Worm (Caenorhabditis elegans) whole organism, late embryonic: ENCODE measurements around the gene rpi-1.
A peak's percentile ranks its signal among the peaks of the same experiment; 100 is the strongest.
"Not testable (repeated sequence)": the region's sequence is repeated elsewhere in the genome, so short reads cannot be mapped to it uniquely, and the experiment has no call there.

Source experiments
- C38D4.7 ChIP-seq: fragments of 200-800 bp; sonication (Bioruptor generic); optimal IDR thresholded peaks from 2 replicates; lab custom pipeline; 2018; ENCODE audit warnings: mild to moderate bottlenecking, missing genetic modification characterization, moderate library complexity, missing compliant biosample characterization
- K09A11.1 ChIP-seq: sonication (generic microtip); optimal IDR thresholded peaks from 2 replicates; lab custom pipeline; 2017; ENCODE audit warnings: antibody characterized with exemption, mild to moderate bottlenecking, missing genetic modification characterization, missing compliant biosample characterization; ENCODE audit not compliant: insufficient read depth
- T23F11.4 ChIP-seq: fragments of 200-800 bp; sonication (Bioruptor generic); optimal IDR thresholded peaks from 2 replicates; lab custom pipeline; 2018; ENCODE audit warnings: mild to moderate bottlenecking, missing genetic modification characterization, missing compliant biosample characterization
- Y22D7AL.16 ChIP-seq: sonication (generic microtip); optimal IDR thresholded peaks from 2 replicates; lab custom pipeline; 2016; ENCODE audit warnings: missing genetic modification characterization, missing compliant biosample characterization
- ahr-1 ChIP-seq: sonication (generic microtip); optimal IDR thresholded peaks from 2 replicates; lab custom pipeline; 2016; ENCODE audit warnings: missing genetic modification characterization, missing compliant biosample characterization
- ama-1 ChIP-seq: fragments of 150-350 bp; optimal IDR thresholded peaks from 2 replicates; lab custom pipeline; 2014
- ceh-19 ChIP-seq: fragments of 200-800 bp; sonication (Bioruptor generic); optimal IDR thresholded peaks from 2 replicates; lab custom pipeline; 2018; ENCODE audit warnings: mild to moderate bottlenecking, missing genetic modification characterization, missing compliant biosample characterization
- ceh-2 ChIP-seq: sonication (generic microtip); optimal IDR thresholded peaks from 2 replicates; lab custom pipeline; 2016; ENCODE audit warnings: missing genotype, missing genetic modification characterization, missing compliant biosample characterization
- ceh-24 ChIP-seq: sonication (generic microtip); optimal IDR thresholded peaks from 2 replicates; lab custom pipeline; 2016; ENCODE audit warnings: mild to moderate bottlenecking, missing genetic modification characterization, missing compliant biosample characterization
- ceh-31 ChIP-seq: sonication (generic microtip); optimal IDR thresholded peaks from 2 replicates; lab custom pipeline; 2016; ENCODE audit warnings: missing genetic modification characterization, missing compliant biosample characterization
- ceh-9 ChIP-seq: sonication (generic microtip); optimal IDR thresholded peaks from 2 replicates; lab custom pipeline; 2016; ENCODE audit warnings: mild to moderate bottlenecking, missing genetic modification characterization, inconsistent platforms, missing compliant biosample characterization
- che-1 ChIP-seq: sonication (generic microtip); optimal IDR thresholded peaks from 2 replicates; lab custom pipeline; 2016; ENCODE audit warnings: mild to moderate bottlenecking, missing genetic modification characterization, missing compliant biosample characterization
- elt-2 ChIP-seq: sonication (generic microtip); optimal IDR thresholded peaks from 2 replicates; lab custom pipeline; 2016; ENCODE audit warnings: missing genetic modification reagents, missing genetic modification characterization, missing compliant biosample characterization
- elt-4 ChIP-seq: sonication (generic microtip); optimal IDR thresholded peaks from 2 replicates; lab custom pipeline; 2016; ENCODE audit warnings: missing genetic modification characterization, missing compliant biosample characterization
- ets-4 ChIP-seq: sonication (generic microtip); optimal IDR thresholded peaks from 2 replicates; lab custom pipeline; 2016; ENCODE audit warnings: missing genetic modification characterization, missing compliant biosample characterization
- eyg-1 ChIP-seq: sonication (generic microtip); optimal IDR thresholded peaks from 2 replicates; lab custom pipeline; 2016; ENCODE audit warnings: missing genotype, missing genetic modification characterization, missing compliant biosample characterization
- gmeb-2 ChIP-seq: sonication (generic microtip); optimal IDR thresholded peaks from 2 replicates; lab custom pipeline; 2016; ENCODE audit warnings: missing genetic modification characterization, inconsistent platforms, missing compliant biosample characterization
- hlh-6 ChIP-seq: sonication (generic microtip); optimal IDR thresholded peaks from 2 replicates; lab custom pipeline; 2016; ENCODE audit warnings: missing genotype, missing genetic modification characterization, missing compliant biosample characterization
- madf-2 ChIP-seq: sonication (generic microtip); optimal IDR thresholded peaks from 2 replicates; lab custom pipeline; 2017; ENCODE audit warnings: missing genetic modification characterization, missing compliant biosample characterization
- mec-3 ChIP-seq: sonication (generic microtip); optimal IDR thresholded peaks from 2 replicates; lab custom pipeline; 2016; ENCODE audit warnings: borderline replicate concordance, missing genetic modification characterization, missing compliant biosample characterization
- nfya-1 ChIP-seq: sonication (generic microtip); optimal IDR thresholded peaks from 2 replicates; lab custom pipeline; 2017; ENCODE audit warnings: missing genetic modification characterization, mild to moderate bottlenecking, missing compliant biosample characterization, antibody characterized with exemption, moderate library complexity
- nhr-11 ChIP-seq: fragments of 150-350 bp; optimal IDR thresholded peaks from 2 replicates; lab custom pipeline; 2014; ENCODE audit warnings: missing biosample characterization, missing genetic modification characterization
- nhr-232 ChIP-seq: sonication (generic microtip); optimal IDR thresholded peaks from 2 replicates; lab custom pipeline; 2016; ENCODE audit warnings: missing genetic modification characterization, missing compliant biosample characterization
- pros-1 ChIP-seq: fragments of 150-350 bp; optimal IDR thresholded peaks from 2 replicates; lab custom pipeline; 2014; ENCODE audit warnings: missing biosample characterization, missing genetic modification reagents, missing genetic modification characterization
- rnt-1 ChIP-seq: sonication (generic microtip); optimal IDR thresholded peaks from 2 replicates; lab custom pipeline; 2016; ENCODE audit warnings: missing genetic modification characterization, missing compliant biosample characterization
- sox-2 ChIP-seq: fragments of 200-800 bp; sonication (Bioruptor generic); IDR thresholded peaks from 2 replicates; pipeline ENCODE4 v1.3.6; 2022; ENCODE audit warnings: missing genetic modification reagents, missing genetic modification characterization, missing compliant biosample characterization
- tbx-7 ChIP-seq: sonication (generic microtip); optimal IDR thresholded peaks from 2 replicates; lab custom pipeline; 2016; ENCODE audit warnings: missing genotype, missing genetic modification characterization, missing compliant biosample characterization
- unc-42 ChIP-seq: sonication (generic microtip); optimal IDR thresholded peaks from 2 replicates; lab custom pipeline; 2016; ENCODE audit warnings: missing genotype, missing genetic modification characterization, missing compliant biosample characterization
- unc-55 ChIP-seq: sonication (generic microtip); optimal IDR thresholded peaks from 2 replicates; lab custom pipeline; 2017; ENCODE audit warnings: missing biosample characterization, missing genetic modification reagents, missing genetic modification characterization
- unc-86 ChIP-seq: sonication (generic microtip); optimal IDR thresholded peaks from 2 replicates; lab custom pipeline; 2016; ENCODE audit warnings: missing genetic modification characterization, missing compliant biosample characterization
- zip-5 ChIP-seq: sonication (generic microtip); optimal IDR thresholded peaks from 2 replicates; lab custom pipeline; 2016; ENCODE audit warnings: missing genetic modification characterization, missing compliant biosample characterization

Gene rpi-1

DNA sequence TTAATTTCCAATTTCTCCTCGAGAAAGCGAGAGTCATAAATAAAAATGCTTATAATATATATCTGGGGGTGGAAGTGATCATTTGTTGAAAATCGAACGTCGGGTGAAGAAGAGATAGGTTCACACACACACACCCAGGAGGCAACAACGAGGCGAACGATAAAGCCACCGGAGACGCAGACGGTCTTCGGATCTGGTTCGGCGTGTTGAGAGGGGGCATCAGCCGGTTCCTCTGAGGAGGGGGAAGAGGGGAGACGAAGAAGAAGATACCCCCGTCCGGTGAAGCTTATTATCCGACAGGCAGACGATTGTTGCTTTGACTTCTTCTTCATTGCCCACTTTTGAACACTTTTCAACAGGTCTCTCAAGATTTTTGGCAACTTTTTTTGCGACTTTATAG, 42.6 kb upstream of the rpi-1 start:
- TF ChIP-seq ceh-31 (tag; lab: Kevin White, UChicago) (peak; percentile 21), eyg-1 (tag; lab: Kevin White, UChicago) (no peak)

- TF ChIP-seq T23F11.4 = no peak
- no peak for TF ChIP-seq elt-4 (tag; lab: Kevin White, UChicago)
- TF ChIP-seq eyg-1 (tag; lab: Kevin White, UChicago) = no peak
- TF ChIP-seq madf-2 (tag; lab: Kevin White, UChicago) = no peak
- no peak for TF ChIP-seq K09A11.1 (tag; lab: Kevin White, UChicago)
- TF ChIP-seq che-1 (tag; lab: Kevin White, UChicago) = no peak
- no peak for TF ChIP-seq ceh-9 (tag; lab: Kevin White, UChicago)
- TF ChIP-seq nhr-232 (tag; lab: Kevin White, UChicago) = no peak
- no peak for TF ChIP-seq gmeb-2
- TF ChIP-seq unc-42 (tag; lab: Kevin White, UChicago) = no peak
- no peak for TF ChIP-seq ama-1 (lab: Kevin White, UChicago)
- TF ChIP-seq ceh-31 (tag; lab: Kevin White, UChicago) = no peak
- no peak for TF ChIP-seq sox-2
- TF ChIP-seq unc-86 = no peak
- no peak for TF ChIP-seq ceh-2 (tag; lab: Kevin White, UChicago)
- TF ChIP-seq nfya-1 (tag; lab: Kevin White, UChicago) = no peak
- TF ChIP-seq pros-1 (tag; lab: Kevin White, UChicago) = no peak
- no peak for TF ChIP-seq mec-3 (tag; lab: Kevin White, UChicago)
These were observed 41.7 kb upstream of the rpi-1 start for ce11 chrII:14003821-14004430.

- TF ChIP-seq Y22D7AL.16 (tag; lab: Kevin White, UChicago) = no peak
- TF ChIP-seq ahr-1 = no peak
- TF ChIP-seq ets-4 = no peak
- no peak for TF ChIP-seq T23F11.4
- no peak for TF ChIP-seq zip-5 (tag; lab: Kevin White, UChicago)
- TF ChIP-seq unc-42 (tag; lab: Kevin White, UChicago) = no peak
- no peak for TF ChIP-seq madf-2 (tag; lab: Kevin White, UChicago)
- no peak for TF ChIP-seq tbx-7 (tag; lab: Kevin White, UChicago)
- TF ChIP-seq ceh-19 (GFP tag; lab: Kevin White, UChicago) = no peak
- no peak for TF ChIP-seq hlh-6 (tag; lab: Kevin White, UChicago)
- no peak for TF ChIP-seq unc-86
- TF ChIP-seq nhr-11 = no peak
- no peak for TF ChIP-seq ceh-24
- no peak for TF ChIP-seq rnt-1 (tag; lab: Kevin White, UChicago)
These were observed 40.0 kb upstream of the rpi-1 start, which contains the start of gene F01D5.5 for ce11 chrII:14002200-14002599. F01D5.5 (minus strand) TSS chrII:14002300.

ce11 chrII:14000044-14000443, 37.8 kb upstream of the rpi-1 start, which contains the start of gene F01D5.3:
F01D5.3 (minus strand) TSS chrII:14000144.
- TF ChIP-seq ceh-31 (tag; lab: Kevin White, UChicago); unc-86; elt-2: not testable (repeated sequence)

DNA sequence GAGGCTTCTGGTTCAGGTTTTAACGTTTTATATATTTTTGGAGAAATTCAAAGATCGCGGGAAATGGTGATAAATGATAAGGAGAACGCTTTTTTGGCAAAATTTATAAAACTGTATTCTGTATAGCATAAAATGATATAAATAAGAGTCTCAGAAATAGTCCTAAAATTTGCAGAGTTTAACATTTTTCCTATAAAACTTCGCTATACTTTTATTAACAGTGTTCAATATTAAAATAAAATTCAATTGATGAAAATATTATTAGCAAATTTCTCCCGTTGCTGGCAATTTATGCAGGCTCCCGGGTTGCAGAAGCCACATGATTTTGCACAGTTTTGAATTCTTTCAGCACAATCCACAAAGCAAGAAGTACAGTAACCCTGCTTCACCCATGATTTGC, 36.7 kb upstream of the rpi-1 start, which contains the start of gene F01D5.2:
F01D5.2 (minus strand) TSS at position 101 of the 400 bp plus-strand sequence.
- TF ChIP-seq C38D4.7 (GFP tag; lab: Kevin White, UChicago) (no peak), Y22D7AL.16 (tag; lab: Kevin White, UChicago) (no peak)

ce11 chrII:13997989-13998388, 35.8 kb upstream of the rpi-1 start:
- TF ChIP-seq elt-2 = peak; percentile 13
- TF ChIP-seq unc-55 (GFP tag; lab: Kevin White, UChicago) = no peak
